Fruit fly (Drosophila melanogaster) whole organism, embryonic: ENCODE data around the gene nkt.

ENCODE experiments used
- Aef1 ChIP-seq: fragments of 200-800 bp; sonication (Bioruptor generic); IDR thresholded peaks from 3 replicates; pipeline ENCODE4 v1.3.6; 2022; ENCODE audit warnings: missing biosample characterization, missing genetic modification characterization
- CG10565 ChIP-seq: fragments of 200-800 bp; sonication (Bioruptor generic); optimal IDR thresholded peaks from 3 replicates; lab custom pipeline; 2016; ENCODE audit warnings: missing biosample characterization, mild to moderate bottlenecking, missing genetic modification characterization
- CG17912 ChIP-seq: fragments of 200-800 bp; sonication (Bioruptor generic); optimal IDR thresholded peaks from 2 replicates; lab custom pipeline; 2018; ENCODE audit warnings: missing biosample characterization, mild to moderate bottlenecking, missing genetic modification characterization
- CG31388 ChIP-seq: fragments of 200-800 bp; sonication (Bioruptor generic); optimal IDR thresholded peaks from 2 replicates; lab custom pipeline; 2016; ENCODE audit warnings: missing biosample characterization, missing genetic modification characterization
- CG33213 ChIP-seq: fragments of 200-800 bp; sonication (Bioruptor generic); optimal IDR thresholded peaks from 3 replicates; lab custom pipeline; 2016; ENCODE audit warnings: missing biosample characterization, missing genetic modification characterization
- CG34224 ChIP-seq: fragments of 200-800 bp; sonication (Bioruptor generic); IDR thresholded peaks from 3 replicates; pipeline ENCODE4 v1.3.6; 2022; ENCODE audit warnings: missing biosample characterization, missing genetic modification characterization; ENCODE audit not compliant: partially characterized antibody
- Mes4 ChIP-seq: fragments of 200-800 bp; sonication (Bioruptor generic); optimal IDR thresholded peaks from 2 replicates; lab custom pipeline; 2016; ENCODE audit warnings: missing biosample characterization, missing genetic modification characterization
- Oaz ChIP-seq: fragments of 200-800 bp; sonication (Bioruptor generic); IDR thresholded peaks from 2 replicates; pipeline ENCODE4 v1.3.6; 2022; ENCODE audit warnings: missing biosample characterization, missing genetic modification characterization
- al ChIP-seq: fragments of 200-800 bp; sonication (Bioruptor generic); IDR thresholded peaks from 2 replicates; pipeline ENCODE4 v1.3.6; 2022; ENCODE audit warnings: missing biosample characterization, missing genetic modification characterization
- dati ChIP-seq: fragments of 200-800 bp; sonication (Bioruptor generic); IDR thresholded peaks from 2 replicates; pipeline ENCODE4 v1.3.6; 2022; ENCODE audit warnings: missing biosample characterization, missing genetic modification characterization
- kni ChIP-seq: fragments of 200-800 bp; sonication (Bioruptor generic); optimal IDR thresholded peaks from 3 replicates; lab custom pipeline; 2017; ENCODE audit warnings: mild to moderate bottlenecking, missing biosample characterization, missing genetic modification reagents, missing genetic modification characterization
- salm ChIP-seq: fragments of 200-800 bp; sonication (Bioruptor generic); optimal IDR thresholded peaks from 2 replicates; lab custom pipeline; 2018; ENCODE audit warnings: missing biosample characterization, mild to moderate bottlenecking, missing genetic modification characterization
- tx ChIP-seq: fragments of 200-800 bp; sonication (Bioruptor generic); optimal IDR thresholded peaks from 2 replicates; lab custom pipeline; 2016; ENCODE audit warnings: missing biosample characterization, missing genetic modification characterization

DNA sequence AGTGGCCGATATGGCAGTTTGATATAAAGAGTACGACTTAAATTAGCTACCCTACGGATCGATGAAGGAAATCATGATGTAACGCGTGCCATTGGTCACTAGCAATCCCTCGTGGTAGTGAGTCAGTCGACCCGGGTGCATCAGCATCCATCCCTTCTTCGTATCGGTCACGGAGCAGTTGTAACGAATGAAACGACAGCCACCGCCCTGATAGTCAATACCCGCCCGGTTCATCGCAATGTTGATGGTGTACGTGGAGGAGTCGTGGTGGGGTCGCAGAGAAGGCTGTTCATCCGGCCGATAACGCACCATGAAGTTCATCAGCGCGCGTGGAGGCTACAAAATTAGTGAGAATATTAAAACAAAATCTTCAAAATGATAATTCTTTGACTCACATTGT lies 2.8 kb upstream of the nkt start:
- TF ChIP-seq tx (no peak), al (GFP tag; lab: Robert Waterston, UW) (no peak), kni (GFP tag; lab: Kevin White, UChicago) (no peak), salm (no peak), CG10565 (no peak), Aef1 (GFP tag; lab: Robert Waterston, UW) (no peak), dati (GFP tag; lab: Robert Waterston, UW) (no peak), Mes4 (GFP tag; lab: Kevin White, UChicago) (no peak), CG31388 (no peak), CG34224 (GFP tag; lab: Robert Waterston, UW) (no peak), CG17912 (no peak), Oaz (GFP tag; lab: Robert Waterston, UW) (no peak), CG33213 (GFP tag; lab: Kevin White, UChicago) (no peak)
